Worm (Caenorhabditis elegans) whole organism, L4 larva: ENCODE results near the gene ZK856.4.

Experiments
- ama-1 ChIP-seq: fragments of 150-350 bp; optimal IDR thresholded peaks from 2 replicates; lab custom pipeline; 2014; ENCODE audit warnings: inconsistent platforms, mixed read lengths
- dmd-9 ChIP-seq: fragments of 200-800 bp; sonication (Bioruptor generic); IDR thresholded peaks from 2 replicates; pipeline ENCODE4 v1.3.6; 2022; ENCODE audit warnings: missing genetic modification reagents, missing genetic modification characterization, missing compliant biosample characterization
- fos-1 ChIP-seq: fragments of 150-350 bp; optimal IDR thresholded peaks from 2 replicates; lab custom pipeline; 2014; ENCODE audit warnings: missing biosample characterization, missing genetic modification characterization
- lin-15B ChIP-seq: fragments of 150-350 bp; sonication (generic microtip); optimal IDR thresholded peaks from 3 replicates; lab custom pipeline; 2014; ENCODE audit warnings: missing biosample characterization, missing genetic modification characterization
- mxl-3 ChIP-seq: fragments of 200-800 bp; sonication (Bioruptor generic); optimal IDR thresholded peaks from 2 replicates; lab custom pipeline; 2018; ENCODE audit warnings: mild to moderate bottlenecking, missing genetic modification characterization, missing compliant biosample characterization
- nhr-237 ChIP-seq: sonication (generic microtip); optimal IDR thresholded peaks from 2 replicates; lab custom pipeline; 2017; ENCODE audit warnings: missing biosample characterization, missing genetic modification characterization
- nhr-6 ChIP-seq: fragments of 150-350 bp; optimal IDR thresholded peaks from 2 replicates; lab custom pipeline; 2014; ENCODE audit warnings: missing biosample characterization, missing genetic modification characterization
- unc-39 ChIP-seq: sonication (generic microtip); optimal IDR thresholded peaks from 2 replicates; lab custom pipeline; 2017; ENCODE audit warnings: missing biosample characterization, missing genetic modification characterization
- zag-1 ChIP-seq: fragments of 150-350 bp; optimal IDR thresholded peaks from 2 replicates; lab custom pipeline; 2014; ENCODE audit warnings: missing biosample characterization, missing genetic modification characterization
- zip-2 ChIP-seq: fragments of 150-350 bp; optimal IDR thresholded peaks from 2 replicates; lab custom pipeline; 2014; ENCODE audit warnings: missing biosample characterization, missing genetic modification characterization

DNA sequence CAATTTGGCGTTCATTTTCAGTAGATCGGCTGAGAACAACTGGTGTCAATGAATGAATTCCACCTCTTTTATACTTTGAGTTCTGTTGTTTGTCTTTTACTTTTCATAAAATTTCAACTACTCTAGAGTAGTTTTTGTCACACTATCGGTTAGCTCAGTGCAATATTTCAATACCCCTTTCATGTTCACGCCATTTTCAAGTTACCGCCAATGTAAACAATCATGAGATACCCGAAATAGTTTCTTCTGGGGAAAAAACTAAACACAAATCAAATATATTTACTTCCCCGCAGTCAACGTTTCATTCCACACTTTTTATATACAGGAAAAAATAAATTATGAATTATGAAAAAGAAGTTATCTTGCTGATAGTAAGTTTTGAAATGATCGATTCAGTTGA lies 45.3 kb downstream of the ZK856.4 start, which contains the start of gene fipr-4:
- TF ChIP-seq zag-1 (tag; lab: Kevin White, UChicago) (no peak), fos-1 (tag; lab: Kevin White, UChicago) (no peak), ama-1 (no peak), zip-2 (tag; lab: Kevin White, UChicago) (no peak), nhr-6 (tag; lab: Kevin White, UChicago) (no peak), nhr-237 (tag; lab: Kevin White, UChicago) (no peak), unc-39 (tag; lab: Kevin White, UChicago) (no peak), lin-15B (no peak), mxl-3 (no peak), dmd-9 (no peak)
